Worm (Caenorhabditis elegans) whole organism, mixed stage, embryonic: ENCODE results near the gene F54B11.10.

ENCODE experiments used
- M03D4.4 ChIP-seq: sonication (generic microtip); optimal IDR thresholded peaks from 2 replicates; lab custom pipeline; 2017; ENCODE audit warnings: mild to moderate bottlenecking, missing genetic modification characterization, missing compliant biosample characterization
- bed-3 ChIP-seq: fragments of 200-800 bp; sonication (Bioruptor generic); optimal IDR thresholded peaks from 3 replicates; lab custom pipeline; 2018; ENCODE audit warnings: mild to moderate bottlenecking, missing genetic modification characterization, moderate library complexity, missing compliant biosample characterization
- blmp-1 ChIP-seq: fragments of 150-350 bp; optimal IDR thresholded peaks from 2 replicates; lab custom pipeline; 2014; ENCODE audit warnings: missing biosample characterization, missing genetic modification characterization
- ceh-39 ChIP-seq: fragments of 150-350 bp; optimal IDR thresholded peaks from 2 replicates; lab custom pipeline; 2014; ENCODE audit warnings: missing biosample characterization, missing genetic modification characterization
- ceh-43 ChIP-seq: fragments of 200-800 bp; sonication (Bioruptor generic); optimal IDR thresholded peaks from 2 replicates; lab custom pipeline; 2018; ENCODE audit warnings: mild to moderate bottlenecking, missing genetic modification characterization, moderate library complexity, missing compliant biosample characterization
- ceh-83 ChIP-seq: fragments of 200-800 bp; sonication (Bioruptor generic); optimal IDR thresholded peaks from 2 replicates; lab custom pipeline; 2018; ENCODE audit warnings: mild to moderate bottlenecking, missing genetic modification characterization, missing compliant biosample characterization
- ces-1 ChIP-seq: fragments of 150-350 bp; optimal IDR thresholded peaks from 2 replicates; lab custom pipeline; 2014; ENCODE audit warnings: missing biosample characterization, missing genetic modification reagents, missing genetic modification characterization
- cnd-1 ChIP-seq: fragments of 200-800 bp; sonication (Bioruptor generic); optimal IDR thresholded peaks from 2 replicates; lab custom pipeline; 2018; ENCODE audit warnings: mild to moderate bottlenecking, missing genetic modification characterization, missing compliant biosample characterization
- drap-1 ChIP-seq: fragments of 200-800 bp; sonication (Bioruptor generic); optimal IDR thresholded peaks from 3 replicates; lab custom pipeline; 2018; ENCODE audit warnings: mild to moderate bottlenecking, missing genetic modification characterization, missing compliant biosample characterization
- elt-1 ChIP-seq: sonication (generic microtip); optimal IDR thresholded peaks from 2 replicates; lab custom pipeline; 2017; ENCODE audit warnings: missing genetic modification characterization, mild to moderate bottlenecking, missing compliant biosample characterization, antibody characterized with exemption, moderate library complexity, borderline replicate concordance; ENCODE audit not compliant: insufficient read depth
- elt-3 ChIP-seq: fragments of 150-350 bp; optimal IDR thresholded peaks from 2 replicates; lab custom pipeline; 2014; ENCODE audit warnings: missing biosample characterization, missing genetic modification characterization
- flh-1 ChIP-seq: fragments of 200-800 bp; sonication (Bioruptor generic); optimal IDR thresholded peaks from 2 replicates; lab custom pipeline; 2018; ENCODE audit warnings: mild to moderate bottlenecking, missing genetic modification characterization, moderate library complexity, missing compliant biosample characterization
- ham-2 ChIP-seq: fragments of 200-800 bp; sonication (Bioruptor generic); optimal IDR thresholded peaks from 2 replicates; lab custom pipeline; 2018; ENCODE audit warnings: mild to moderate bottlenecking, missing genetic modification characterization, missing compliant biosample characterization
- hlh-1 ChIP-seq: fragments of 150-350 bp; optimal IDR thresholded peaks from 2 replicates; lab custom pipeline; 2014; ENCODE audit warnings: missing biosample characterization, missing genetic modification reagents, missing genetic modification characterization
- lin-13 ChIP-seq: fragments of 150-350 bp; optimal IDR thresholded peaks from 2 replicates; lab custom pipeline; 2014; ENCODE audit warnings: missing biosample characterization, missing genetic modification characterization
- lin-32 ChIP-seq: fragments of 200-800 bp; sonication (Bioruptor generic); optimal IDR thresholded peaks from 2 replicates; lab custom pipeline; 2018; ENCODE audit warnings: mild to moderate bottlenecking, missing genetic modification characterization, missing compliant biosample characterization
- lsy-2 ChIP-seq: fragments of 150-350 bp; optimal IDR thresholded peaks from 2 replicates; lab custom pipeline; 2014; ENCODE audit warnings: missing biosample characterization, missing genetic modification characterization
- mab-5 ChIP-seq: fragments of 150-350 bp; optimal IDR thresholded peaks from 2 replicates; lab custom pipeline; 2014; ENCODE audit warnings: missing biosample characterization, missing genetic modification characterization
- mep-1 ChIP-seq: fragments of 150-350 bp; optimal IDR thresholded peaks from 2 replicates; lab custom pipeline; 2017; ENCODE audit warnings: missing biosample characterization, missing genetic modification reagents, missing genetic modification characterization, inconsistent platforms
- mls-2 ChIP-seq: sonication (generic microtip); optimal IDR thresholded peaks from 2 replicates; lab custom pipeline; 2016; ENCODE audit warnings: mild to moderate bottlenecking, missing genetic modification characterization, moderate library complexity, missing compliant biosample characterization
- nhr-12 ChIP-seq: fragments of 150-350 bp; optimal IDR thresholded peaks from 2 replicates; lab custom pipeline; 2014; ENCODE audit warnings: missing biosample characterization, missing genetic modification characterization
- nhr-2 ChIP-seq: fragments of 150-350 bp; optimal IDR thresholded peaks from 2 replicates; lab custom pipeline; 2014; ENCODE audit warnings: missing biosample characterization, missing genetic modification characterization
- nhr-28 ChIP-seq: fragments of 150-350 bp; optimal IDR thresholded peaks from 2 replicates; lab custom pipeline; 2014; ENCODE audit warnings: missing biosample characterization, missing genetic modification characterization
- pha-4 ChIP-seq: fragments of 150-350 bp; optimal IDR thresholded peaks from 2 replicates; lab custom pipeline; 2018; ENCODE audit warnings: missing biosample characterization, missing genetic modification reagents, missing genetic modification characterization
- sem-2 ChIP-seq: fragments of 200-800 bp; sonication (Bioruptor generic); optimal IDR thresholded peaks from 2 replicates; lab custom pipeline; 2018; ENCODE audit warnings: mild to moderate bottlenecking, missing genetic modification characterization, missing compliant biosample characterization
- snpc-4 ChIP-seq: fragments of 150-350 bp; optimal IDR thresholded peaks from 2 replicates; lab custom pipeline; 2014; ENCODE audit warnings: missing biosample characterization, missing genetic modification characterization
- sptf-1 ChIP-seq: sonication (generic microtip); optimal IDR thresholded peaks from 2 replicates; lab custom pipeline; 2017; ENCODE audit warnings: mild to moderate bottlenecking, missing genetic modification characterization, moderate library complexity, missing compliant biosample characterization
- tbx-8 ChIP-seq: fragments of 200-800 bp; sonication (Bioruptor generic); optimal IDR thresholded peaks from 2 replicates; lab custom pipeline; 2018; ENCODE audit warnings: mild to moderate bottlenecking, missing genetic modification characterization, moderate library complexity, missing compliant biosample characterization
- unc-120 ChIP-seq: sonication (generic microtip); optimal IDR thresholded peaks from 2 replicates; lab custom pipeline; 2017; ENCODE audit warnings: missing genetic modification characterization, missing compliant biosample characterization; ENCODE audit not compliant: poor library complexity, severe bottlenecking
- unc-39 ChIP-seq: fragments of 150-350 bp; optimal IDR thresholded peaks from 2 replicates; lab custom pipeline; 2014; ENCODE audit warnings: missing biosample characterization, missing genetic modification characterization
- unc-62 ChIP-seq: fragments of 150-350 bp; optimal IDR thresholded peaks from 2 replicates; lab custom pipeline; 2014; ENCODE audit warnings: missing biosample characterization, missing genetic modification reagents, missing genetic modification characterization
- zip-8 ChIP-seq: fragments of 150-350 bp; optimal IDR thresholded peaks from 2 replicates; lab custom pipeline; 2014; ENCODE audit warnings: missing biosample characterization, missing genetic modification characterization
- ztf-11 ChIP-seq: fragments of 150-350 bp; optimal IDR thresholded peaks from 2 replicates; lab custom pipeline; 2014; ENCODE audit warnings: missing biosample characterization, missing genetic modification characterization

Gene F54B11.10

ce11 chrX:13566436-13566835 is 15.5 kb upstream of the F54B11.10 start, which contains the start of gene R01E6.2:
TSS of gene R01E6.2 (minus strand) at chrX:13566536.
- TF ChIP-seq flh-1 (no peak), elt-1 (no peak), ceh-83 (no peak), lsy-2 (tag; lab: Kevin White, UChicago) (no peak), elt-3 (tag; lab: Kevin White, UChicago) (no peak), sem-2 (GFP tag; lab: Kevin White, UChicago) (no peak), snpc-4 (no peak), mls-2 (tag; lab: Kevin White, UChicago) (no peak), lin-32 (GFP tag; lab: Kevin White, UChicago) (no peak), ceh-39 (tag; lab: Kevin White, UChicago) (no peak), ceh-43 (no peak), unc-62 (GFP tag; lab: Kevin White, UChicago) (no peak)
- TF ChIP-seq, all 35 proteins: peak for 0

DNA sequence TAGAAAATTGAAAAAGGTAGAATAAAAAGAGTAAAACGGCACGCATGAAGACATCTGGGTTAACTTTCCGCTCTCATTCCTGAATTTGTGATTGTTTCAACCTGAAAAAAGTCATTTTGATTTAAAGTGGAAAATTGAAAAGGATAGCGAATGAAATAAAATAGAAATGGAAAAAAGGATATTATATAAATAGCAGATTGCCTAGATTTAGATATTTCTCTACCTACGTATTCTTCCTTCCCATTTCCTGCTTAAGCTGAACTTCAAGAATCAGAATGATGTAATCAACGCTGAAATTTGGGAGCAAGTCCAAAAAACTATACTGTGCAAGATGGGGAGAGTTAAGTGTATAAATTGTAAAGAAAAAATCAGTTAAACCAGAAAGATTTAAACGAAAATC is 12.1 kb upstream of the F54B11.10 start, which contains the start of gene R01E6.7:
Gene R01E6.7 (minus strand): TSS at position 101 of the 400 bp plus-strand sequence.
- TF ChIP-seq bed-3 (GFP tag; lab: Kevin White, UChicago) (no peak), snpc-4 (no peak), unc-39 (tag; lab: Kevin White, UChicago) (no peak), nhr-2 (tag; lab: Kevin White, UChicago) (no peak), sem-2 (GFP tag; lab: Kevin White, UChicago) (no peak), flh-1 (no peak), lin-13 (tag; lab: Kevin White, UChicago) (no peak), drap-1 (GFP tag; lab: Kevin White, UChicago) (no peak), hlh-1 (no peak), ces-1 (GFP tag; lab: Kevin White, UChicago) (no peak)

- no peak for TF ChIP-seq nhr-12
- no peak for TF ChIP-seq M03D4.4 (tag; lab: Kevin White, UChicago)
- TF ChIP-seq tbx-8: no peak
- TF ChIP-seq snpc-4: no peak
- no peak for TF ChIP-seq hlh-1
- TF ChIP-seq drap-1 (GFP tag; lab: Kevin White, UChicago): no peak
- no peak for TF ChIP-seq elt-1
- no peak for TF ChIP-seq zip-8 (tag; lab: Kevin White, UChicago)
- TF ChIP-seq elt-3 (tag; lab: Kevin White, UChicago): no peak
- no peak for TF ChIP-seq ces-1 (GFP tag; lab: Kevin White, UChicago)
- no peak for TF ChIP-seq sem-2 (GFP tag; lab: Kevin White, UChicago)
- TF ChIP-seq unc-120: no peak
- TF ChIP-seq mab-5 (tag; lab: Kevin White, UChicago): no peak
- no peak for TF ChIP-seq ceh-39 (tag; lab: Kevin White, UChicago)
- no peak for TF ChIP-seq nhr-28
- no peak for TF ChIP-seq cnd-1 (tag; lab: Kevin White, UChicago)
- TF ChIP-seq sptf-1 (tag; lab: Kevin White, UChicago): no peak
- TF ChIP-seq blmp-1: no peak
- TF ChIP-seq pha-4 (tag; lab: Kevin White, UChicago): no peak
- TF ChIP-seq, all 35 proteins: peak for 0
These were observed 7.9 kb upstream of the F54B11.10 start for ce11 chrX:13574029-13574428.

- TF ChIP-seq unc-62 (GFP tag; lab: Kevin White, UChicago) (no peak), nhr-2 (tag; lab: Kevin White, UChicago) (no peak), lin-13 (tag; lab: Kevin White, UChicago) (no peak)
These were observed 3.4 kb upstream of the F54B11.10 start, which contains the start of gene F54B11.11 for ce11 chrX:13578483-13578882. TSS of gene F54B11.11 (plus strand) at chrX:13578783.

DNA sequence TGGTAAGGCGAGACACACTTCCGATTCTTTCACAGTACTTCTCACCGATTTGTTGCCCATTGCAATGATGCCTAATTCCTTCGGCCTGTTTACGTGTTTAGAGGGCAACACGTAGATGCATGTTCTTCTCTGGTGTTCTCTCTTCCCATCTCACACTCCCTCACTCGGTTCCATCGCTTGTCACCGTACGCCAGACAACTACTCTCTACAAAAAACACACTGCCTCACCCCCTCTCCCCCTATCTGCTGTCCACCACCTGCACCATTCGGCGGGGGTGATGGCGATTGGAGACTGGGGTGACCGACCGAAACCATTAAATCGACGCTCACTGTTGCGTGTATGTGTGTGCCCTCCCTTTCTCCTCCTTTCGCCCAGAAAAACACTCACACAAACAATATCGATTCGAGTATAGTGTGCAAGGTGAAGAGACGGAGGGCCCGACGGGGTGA is 2.0 kb downstream of the F54B11.10 start:
- peak; percentile 70 for TF ChIP-seq cnd-1 (tag; lab: Kevin White, UChicago)
- peak; percentile 26 for TF ChIP-seq M03D4.4 (tag; lab: Kevin White, UChicago)
- no peak for TF ChIP-seq lin-13 (tag; lab: Kevin White, UChicago)
- peak; percentile 63 for TF ChIP-seq ham-2 (GFP tag; lab: Kevin White, UChicago)
- TF ChIP-seq elt-1: peak; percentile 27
- no peak for TF ChIP-seq tbx-8
- TF ChIP-seq mep-1 (tag; lab: Kevin White, UChicago): peak; percentile 46
- peak; percentile 79 for TF ChIP-seq mls-2 (tag; lab: Kevin White, UChicago)
- TF ChIP-seq sptf-1 (tag; lab: Kevin White, UChicago): peak; percentile 69
- no peak for TF ChIP-seq nhr-12
- TF ChIP-seq ceh-43: peak; percentile 1
- peak; percentile 67 for TF ChIP-seq drap-1 (GFP tag; lab: Kevin White, UChicago)
- TF ChIP-seq snpc-4: no peak
- no peak for TF ChIP-seq elt-3 (tag; lab: Kevin White, UChicago)
- peak; percentile 87 for TF ChIP-seq ceh-39 (tag; lab: Kevin White, UChicago)
- TF ChIP-seq lin-32 (GFP tag; lab: Kevin White, UChicago): peak; percentile 67
- peak; percentile 70 for TF ChIP-seq unc-62 (GFP tag; lab: Kevin White, UChicago)
- no peak for TF ChIP-seq ztf-11 (tag; lab: Kevin White, UChicago)
- TF ChIP-seq bed-3 (GFP tag; lab: Kevin White, UChicago): no peak
- peak; percentile 90 for TF ChIP-seq nhr-2 (tag; lab: Kevin White, UChicago)
- peak; percentile 1 for TF ChIP-seq unc-39 (tag; lab: Kevin White, UChicago)
- TF ChIP-seq unc-120: peak; percentile 10
